Fruit fly (Drosophila melanogaster) whole organism, prepupa: ENCODE measurements around the gene dop.
A peak's percentile ranks its signal among the peaks of the same experiment; 100 is the strongest.

ENCODE experiments used
- Blimp-1 ChIP-seq: fragments of 200-800 bp; sonication (Bioruptor generic); optimal IDR thresholded peaks from 3 replicates; lab custom pipeline; 2017; ENCODE audit warnings: missing biosample characterization, missing genetic modification characterization, mild to moderate bottlenecking, moderate library complexity, missing genetic modification reagents
- CG10631 ChIP-seq: fragments of 200-800 bp; sonication (Bioruptor generic); optimal IDR thresholded peaks from 2 replicates; lab custom pipeline; 2016; ENCODE audit warnings: missing biosample characterization, missing genetic modification characterization
- CG10669 ChIP-seq: fragments of 200-800 bp; sonication (Bioruptor generic); optimal IDR thresholded peaks from 3 replicates; lab custom pipeline; 2018; ENCODE audit warnings: missing biosample characterization, mild to moderate bottlenecking, missing genetic modification characterization, moderate library complexity
- CG11294 ChIP-seq: fragments of 200-800 bp; sonication (Bioruptor generic); IDR thresholded peaks from 2 replicates; pipeline ENCODE4 v1.3.6; 2022; ENCODE audit warnings: missing biosample characterization, missing genetic modification characterization
- CG11762 ChIP-seq: fragments of 200-800 bp; sonication (Bioruptor generic); optimal IDR thresholded peaks from 3 replicates; lab custom pipeline; 2016; ENCODE audit warnings: missing biosample characterization, missing genetic modification characterization; ENCODE audit not compliant: insufficient read depth
- CG11902 ChIP-seq: fragments of 200-800 bp; sonication (Bioruptor generic); optimal IDR thresholded peaks from 3 replicates; lab custom pipeline; 2016; ENCODE audit warnings: missing biosample characterization, missing genetic modification characterization
- CG15336 ChIP-seq: fragments of 200-800 bp; sonication (Bioruptor generic); IDR thresholded peaks from 2 replicates; pipeline ENCODE4 v1.3.6; 2022; ENCODE audit warnings: missing biosample characterization, missing genetic modification characterization
- CG1621 ChIP-seq: fragments of 200-800 bp; sonication (Bioruptor generic); optimal IDR thresholded peaks from 3 replicates; lab custom pipeline; 2018; ENCODE audit warnings: missing biosample characterization, mild to moderate bottlenecking, missing genetic modification characterization
- CG3032 ChIP-seq: fragments of 200-800 bp; optimal IDR thresholded peaks from 2 replicates; lab custom pipeline; 2019; ENCODE audit warnings: missing biosample characterization, mild to moderate bottlenecking, missing genetic modification characterization, moderate library complexity
- CG31627 ChIP-seq: fragments of 200-800 bp; sonication (Bioruptor generic); optimal IDR thresholded peaks from 3 replicates; lab custom pipeline; 2016; ENCODE audit warnings: missing biosample characterization, missing genetic modification characterization
- CG32006 ChIP-seq: fragments of 200-800 bp; sonication (Bioruptor generic); optimal IDR thresholded peaks from 3 replicates; lab custom pipeline; 2017; ENCODE audit warnings: missing biosample characterization, mild to moderate bottlenecking, missing genetic modification characterization
- CG34406 ChIP-seq: fragments of 200-800 bp; sonication (Bioruptor generic); optimal IDR thresholded peaks from 3 replicates; lab custom pipeline; 2016; ENCODE audit warnings: missing biosample characterization, missing genetic modification characterization
- CG3919 ChIP-seq: fragments of 200-800 bp; sonication (Bioruptor generic); optimal IDR thresholded peaks from 3 replicates; lab custom pipeline; 2016; ENCODE audit warnings: missing biosample characterization, missing genetic modification characterization
- CG4318 ChIP-seq: fragments of 200-800 bp; sonication (Bioruptor generic); optimal IDR thresholded peaks from 3 replicates; lab custom pipeline; 2017; ENCODE audit warnings: missing biosample characterization, mild to moderate bottlenecking, missing genetic modification characterization
- CG6163 ChIP-seq: fragments of 200-800 bp; sonication (Bioruptor generic); IDR thresholded peaks from 3 replicates; pipeline ENCODE4 v1.3.6; 2022; ENCODE audit warnings: missing biosample characterization, missing genetic modification characterization
- CG6854 ChIP-seq: fragments of 200-800 bp; sonication (Bioruptor generic); optimal IDR thresholded peaks from 2 replicates; lab custom pipeline; 2017; ENCODE audit warnings: missing biosample characterization, mild to moderate bottlenecking, missing genetic modification characterization
- CG7368 ChIP-seq: fragments of 200-800 bp; sonication (Bioruptor generic); optimal IDR thresholded peaks from 3 replicates; lab custom pipeline; 2016; ENCODE audit warnings: missing biosample characterization, missing genetic modification characterization
- CG8632 ChIP-seq: fragments of 200-800 bp; sonication (Bioruptor generic); optimal IDR thresholded peaks from 3 replicates; lab custom pipeline; 2016; ENCODE audit warnings: missing biosample characterization, missing genetic modification characterization
- CG9139 ChIP-seq: fragments of 200-800 bp; sonication (Bioruptor generic); optimal IDR thresholded peaks from 3 replicates; lab custom pipeline; 2017; ENCODE audit warnings: missing biosample characterization, mild to moderate bottlenecking, missing genetic modification characterization
- Eip75B ChIP-seq: fragments of 200-800 bp; sonication (Bioruptor generic); optimal IDR thresholded peaks from 3 replicates; lab custom pipeline; 2016; ENCODE audit warnings: missing biosample characterization, missing genetic modification characterization
- Eip78C ChIP-seq: fragments of 200-800 bp; sonication (Bioruptor generic); peaks from one replicate; lab custom pipeline; 2016; ENCODE audit warnings: missing biosample characterization, missing genetic modification characterization
- Eip93F ChIP-seq: fragments of 200-800 bp; sonication (Bioruptor generic); optimal IDR thresholded peaks from 2 replicates; lab custom pipeline; 2016; ENCODE audit warnings: missing biosample characterization, mild to moderate bottlenecking, missing genetic modification characterization
- Ets21C ChIP-seq: fragments of 200-800 bp; sonication (Bioruptor generic); optimal IDR thresholded peaks from 3 replicates; lab custom pipeline; 2016; ENCODE audit warnings: missing biosample characterization, missing genetic modification characterization
- Gug ChIP-seq: fragments of 200-800 bp; sonication (Bioruptor generic); IDR thresholded peaks from 2 replicates; pipeline ENCODE4 v1.3.6; 2022; ENCODE audit warnings: missing biosample characterization, missing genetic modification characterization
- Hr38 ChIP-seq: sonication (Bioruptor generic); optimal IDR thresholded peaks from 2 replicates; lab custom pipeline; 2016; ENCODE audit warnings: missing biosample characterization, missing genetic modification characterization
- Lpt ChIP-seq: fragments of 200-800 bp; sonication (Bioruptor generic); optimal IDR thresholded peaks from 3 replicates; lab custom pipeline; 2016; ENCODE audit warnings: missing biosample characterization, missing genetic modification characterization
- OdsH ChIP-seq: fragments of 200-800 bp; sonication (Bioruptor generic); optimal IDR thresholded peaks from 3 replicates; lab custom pipeline; 2016; ENCODE audit warnings: missing biosample characterization, missing genetic modification characterization
- Smox ChIP-seq: fragments of 200-800 bp; sonication (Bioruptor generic); optimal IDR thresholded peaks from 3 replicates; lab custom pipeline; 2016; ENCODE audit warnings: missing biosample characterization, missing genetic modification characterization
- Sox102F ChIP-seq: fragments of 200-800 bp; sonication (Bioruptor generic); optimal IDR thresholded peaks from 2 replicates; lab custom pipeline; 2016; ENCODE audit warnings: missing biosample characterization, mild to moderate bottlenecking, missing genetic modification characterization
- Sox14 ChIP-seq: fragments of 200-800 bp; sonication (Bioruptor generic); optimal IDR thresholded peaks from 3 replicates; lab custom pipeline; 2016; ENCODE audit warnings: missing biosample characterization, missing genetic modification characterization
- Sox15 ChIP-seq: fragments of 200-800 bp; sonication (Bioruptor generic); optimal IDR thresholded peaks from 3 replicates; lab custom pipeline; 2016; ENCODE audit warnings: missing biosample characterization, missing genetic modification characterization
- achi ChIP-seq: fragments of 200-800 bp; sonication (Bioruptor generic); optimal IDR thresholded peaks from 3 replicates; lab custom pipeline; 2016; ENCODE audit warnings: missing biosample characterization, missing genetic modification characterization
- dsx ChIP-seq: fragments of 200-800 bp; optimal IDR thresholded peaks from 3 replicates; lab custom pipeline; 2019; ENCODE audit warnings: missing biosample characterization, mild to moderate bottlenecking, missing genetic modification characterization, moderate library complexity; ENCODE audit not compliant: poor library complexity, severe bottlenecking
- eg ChIP-seq: fragments of 200-800 bp; sonication (Bioruptor generic); IDR thresholded peaks from 3 replicates; pipeline ENCODE4 v1.3.6; 2022; ENCODE audit warnings: missing biosample characterization, missing genetic modification characterization
- esn ChIP-seq: fragments of 200-800 bp; sonication (Bioruptor generic); optimal IDR thresholded peaks from 2 replicates; lab custom pipeline; 2016; ENCODE audit warnings: missing biosample characterization, mild to moderate bottlenecking, missing genetic modification characterization, moderate library complexity
- fd59A ChIP-seq: fragments of 200-800 bp; sonication (Bioruptor generic); optimal IDR thresholded peaks from 2 replicates; lab custom pipeline; 2017; ENCODE audit warnings: missing biosample characterization, mild to moderate bottlenecking, missing genetic modification characterization, missing genetic modification reagents
- fd85E ChIP-seq: fragments of 200-800 bp; sonication (Bioruptor generic); optimal IDR thresholded peaks from 3 replicates; lab custom pipeline; 2016; ENCODE audit warnings: missing biosample characterization, missing genetic modification characterization
- fkh ChIP-seq: fragments of 200-800 bp; sonication (Bioruptor generic); optimal IDR thresholded peaks from 3 replicates; lab custom pipeline; 2017; ENCODE audit warnings: missing biosample characterization, mild to moderate bottlenecking, missing genetic modification characterization, moderate library complexity
- lz ChIP-seq: fragments of 200-800 bp; sonication (Bioruptor generic); optimal IDR thresholded peaks from 3 replicates; lab custom pipeline; 2016; ENCODE audit warnings: missing biosample characterization, missing genetic modification characterization
- net ChIP-seq: fragments of 200-800 bp; sonication (Bioruptor generic); optimal IDR thresholded peaks from 3 replicates; lab custom pipeline; 2016; ENCODE audit warnings: missing biosample characterization, missing genetic modification characterization
- pdm3 ChIP-seq: fragments of 200-800 bp; sonication (Bioruptor generic); optimal IDR thresholded peaks from 3 replicates; lab custom pipeline; 2016; ENCODE audit warnings: missing biosample characterization, missing genetic modification characterization
- salr ChIP-seq, 2 experiments: fragments of 200-800 bp; sonication (Bioruptor generic); optimal IDR thresholded peaks; 3 replicates each; lab custom pipeline; 2016 to 2018; ENCODE audit warnings: missing biosample characterization in 2 of 2, missing genetic modification characterization in 2 of 2, mild to moderate bottlenecking in 1 of 2
- spab ChIP-seq: fragments of 200-800 bp; sonication (Bioruptor generic); optimal IDR thresholded peaks from 2 replicates; lab custom pipeline; 2017; ENCODE audit warnings: missing biosample characterization, mild to moderate bottlenecking, missing genetic modification characterization, missing genetic modification reagents
- ss ChIP-seq, 2 experiments: fragments of 200-800 bp; sonication (Bioruptor generic); optimal IDR thresholded peaks; 2 replicates in 1 of 2; 3 replicates in 1 of 2; lab custom pipeline; 2017 to 2018; ENCODE audit warnings: mild to moderate bottlenecking in 2 of 2, missing biosample characterization in 2 of 2, missing genetic modification characterization in 2 of 2, moderate library complexity in 1 of 2
- topi ChIP-seq: fragments of 200-800 bp; sonication (Bioruptor generic); optimal IDR thresholded peaks from 3 replicates; lab custom pipeline; 2016; ENCODE audit warnings: missing biosample characterization, missing genetic modification characterization

dop gene

DNA sequence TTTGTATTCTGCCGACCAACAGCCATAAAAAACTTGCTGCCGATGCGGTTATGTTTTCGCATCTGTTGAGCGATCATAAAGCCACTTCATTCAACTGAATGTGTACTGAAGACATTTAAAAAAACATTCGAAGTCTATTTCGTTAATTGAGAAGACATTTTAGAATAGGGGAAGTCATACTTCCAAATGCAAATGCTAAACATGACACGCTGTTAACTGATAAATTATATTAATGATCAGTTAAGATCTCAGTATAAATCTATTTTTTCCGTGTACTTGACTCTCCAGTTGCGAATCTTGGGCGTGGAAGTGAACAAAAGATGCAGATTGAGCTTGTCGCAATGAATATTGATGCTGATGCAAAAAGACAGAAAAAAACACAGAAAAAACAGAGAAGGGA is 30.2 kb downstream of the dop start (continued):
- TF ChIP-seq CG7368 (GFP tag; lab: Kevin White, UChicago) (peak; percentile 38), pdm3 (peak; percentile 53), Ets21C (GFP tag; lab: Kevin White, UChicago) (no peak), ss (GFP tag; optimal IDR thresholded peaks at IDR 0.05; lab: Kevin White, UChicago) (peak in 1 of 2 experiments; percentile 45), Eip78C (GFP tag; lab: Kevin White, UChicago) (peak; percentile 90), CG11294 (GFP tag; lab: Robert Waterston, UW) (no peak), Sox15 (no peak), salr (GFP tag; optimal IDR thresholded peaks at IDR 0.05; lab: Kevin White, UChicago) (no peak), achi (GFP tag; lab: Kevin White, UChicago) (peak; percentile 25), Sox14 (GFP tag; lab: Kevin White, UChicago) (no peak), Blimp-1 (GFP tag; lab: Kevin White, UChicago) (no peak), fkh (no peak), CG10631 (GFP tag; lab: Kevin White, UChicago) (peak; percentile 18), CG15336 (GFP tag; lab: Robert Waterston, UW) (no peak; the same call in 1 of the 2 replicates), CG11902 (GFP tag; lab: Kevin White, UChicago) (no peak), Hr38 (GFP tag; lab: Kevin White, UChicago) (no peak), Eip75B (GFP tag; lab: Kevin White, UChicago) (peak; percentile 46), Smox (GFP tag; lab: Kevin White, UChicago) (no peak), eg (GFP tag; lab: Robert Waterston, UW) (0 out of 3 replicates have a peak, but pooled peaks have one; percentile 21), fd59A (GFP tag; lab: Kevin White, UChicago) (no peak), CG11762 (GFP tag; lab: Kevin White, UChicago) (peak; percentile 6), dsx (GFP tag; lab: Kevin White, UChicago) (peak; percentile 54), lz (no peak), CG6854 (GFP tag; lab: Kevin White, UChicago) (no peak), esn (GFP tag; lab: Kevin White, UChicago) (no peak), CG32006 (no peak), Eip93F (no peak), fd85E (GFP tag; lab: Kevin White, UChicago) (no peak), CG34406 (no peak), spab (GFP tag; lab: Kevin White, UChicago) (no peak), net (GFP tag; lab: Kevin White, UChicago) (peak; percentile 21)

DNA sequence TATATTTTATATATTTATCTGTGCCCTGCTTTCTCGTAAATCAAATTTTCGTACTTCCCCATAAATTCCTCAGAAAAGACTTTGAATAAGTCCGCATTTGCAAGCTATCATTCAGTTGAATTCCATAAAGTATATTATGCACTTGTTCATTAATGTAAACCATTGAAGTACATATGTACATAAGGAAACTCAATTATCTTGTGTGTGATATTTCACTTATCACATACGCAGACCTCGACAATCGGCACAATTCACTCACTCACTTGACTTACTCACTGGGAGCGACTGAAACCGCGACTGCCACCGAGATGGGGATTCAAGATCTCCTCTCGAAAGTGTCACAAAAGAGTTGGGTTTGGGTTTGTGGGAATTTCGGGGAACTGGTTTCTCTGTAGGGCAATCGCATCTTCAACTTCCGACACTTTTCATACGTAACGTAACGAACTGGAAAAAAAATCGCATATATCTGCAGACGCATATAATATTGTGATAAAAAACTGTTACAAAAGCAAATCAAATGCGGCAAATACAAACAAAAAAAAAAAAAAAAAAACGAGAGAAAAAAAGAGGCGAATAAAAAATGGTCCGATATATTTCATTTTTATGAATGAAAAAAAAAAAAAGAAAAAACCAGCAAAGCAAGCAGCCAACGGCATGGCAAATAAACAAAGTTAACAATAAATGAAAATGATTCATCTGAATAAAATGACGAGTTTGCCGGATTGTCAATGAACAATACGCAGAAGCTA is 31.4 kb downstream of the dop start:
- no peak for TF ChIP-seq CG34406
- no peak for TF ChIP-seq dsx (GFP tag; lab: Kevin White, UChicago)
- peak; percentile 39 for TF ChIP-seq CG6854 (GFP tag; lab: Kevin White, UChicago)
- peak; percentile 60 for TF ChIP-seq fkh
- TF ChIP-seq CG9139 (GFP tag; lab: Kevin White, UChicago), result no peak
- no peak for TF ChIP-seq CG7368 (GFP tag; lab: Kevin White, UChicago)
- TF ChIP-seq Sox15, result no peak
- TF ChIP-seq CG8632 (GFP tag; lab: Kevin White, UChicago), result no peak
- no peak for TF ChIP-seq Ets21C (GFP tag; lab: Kevin White, UChicago)
- no peak for TF ChIP-seq CG4318 (GFP tag; lab: Kevin White, UChicago)
- TF ChIP-seq fd85E (GFP tag; lab: Kevin White, UChicago), result no peak
- TF ChIP-seq net (GFP tag; lab: Kevin White, UChicago), result no peak
- peak; percentile 37 for TF ChIP-seq Sox102F
- peak; percentile 78 for TF ChIP-seq Eip78C (GFP tag; lab: Kevin White, UChicago)
- no peak for TF ChIP-seq CG1621 (tag; lab: Kevin White, UChicago)
- TF ChIP-seq topi, result no peak
- TF ChIP-seq CG6163, result no peak
- TF ChIP-seq Eip93F, result peak; percentile 9
- no peak for TF ChIP-seq fd59A (GFP tag; lab: Kevin White, UChicago)
- no peak for TF ChIP-seq Gug (GFP tag; lab: Robert Waterston, UW)
- no peak for TF ChIP-seq CG10669 (GFP tag; lab: Kevin White, UChicago)
- TF ChIP-seq CG11902 (GFP tag; lab: Kevin White, UChicago), result no peak
- no peak for TF ChIP-seq CG3032
- no peak for TF ChIP-seq OdsH
- no peak for TF ChIP-seq CG32006
- TF ChIP-seq CG3919 (GFP tag; lab: Kevin White, UChicago), result no peak
- peak in 1 of 2 experiments; percentile 47 for TF ChIP-seq ss (GFP tag; optimal IDR thresholded peaks at IDR 0.05; lab: Kevin White, UChicago)
- no peak for TF ChIP-seq esn (GFP tag; lab: Kevin White, UChicago)
- TF ChIP-seq CG31627 (GFP tag; lab: Kevin White, UChicago), result no peak
- no peak for TF ChIP-seq CG15336 (GFP tag; lab: Robert Waterston, UW)
- no peak for TF ChIP-seq salr (GFP tag; optimal IDR thresholded peaks at IDR 0.05; lab: Kevin White, UChicago)
- TF ChIP-seq Lpt, result no peak
- TF ChIP-seq eg (GFP tag; lab: Robert Waterston, UW), result no peak
- TF ChIP-seq pdm3, result no peak
